Fruit fly (Drosophila melanogaster) whole organism, pupa: ENCODE data around the gene pyd.
A peak's percentile ranks its signal among the peaks of the same experiment; 100 is the strongest.

Source experiments
- CG10348 ChIP-seq: fragments of 200-800 bp; sonication (Bioruptor generic); IDR thresholded peaks from 2 replicates; pipeline ENCODE4 v1.3.6; 2022; ENCODE audit warnings: missing biosample characterization, missing genetic modification characterization
- CG12605 ChIP-seq: fragments of 200-800 bp; sonication (Bioruptor generic); IDR thresholded peaks from 2 replicates; pipeline ENCODE4 v1.3.6; 2022; ENCODE audit warnings: missing biosample characterization, missing genetic modification characterization
- CG13204 ChIP-seq: fragments of 200-800 bp; sonication (Bioruptor generic); optimal IDR thresholded peaks from 2 replicates; lab custom pipeline; 2018; ENCODE audit warnings: missing biosample characterization, mild to moderate bottlenecking, missing genetic modification characterization, moderate library complexity
- CG14655 ChIP-seq: fragments of 200-800 bp; sonication (Bioruptor generic); optimal IDR thresholded peaks from 3 replicates; lab custom pipeline; 2017; ENCODE audit warnings: mild to moderate bottlenecking, missing biosample characterization, missing genetic modification reagents, missing genetic modification characterization
- CG15710 ChIP-seq: fragments of 200-800 bp; sonication (Bioruptor generic); optimal IDR thresholded peaks from 2 replicates; lab custom pipeline; 2018; ENCODE audit warnings: missing biosample characterization, mild to moderate bottlenecking, missing genetic modification characterization, moderate library complexity
- CG17806 ChIP-seq: fragments of 200-800 bp; sonication (Bioruptor generic); optimal IDR thresholded peaks from 2 replicates; lab custom pipeline; 2018; ENCODE audit warnings: missing biosample characterization, mild to moderate bottlenecking, missing genetic modification characterization, moderate library complexity
- CG32121 ChIP-seq: fragments of 200-800 bp; sonication (Bioruptor generic); IDR thresholded peaks from 2 replicates; pipeline ENCODE4 v1.3.6; 2022; ENCODE audit warnings: missing biosample characterization, missing genetic modification characterization
- CG34367 ChIP-seq: fragments of 200-800 bp; sonication (Bioruptor generic); optimal IDR thresholded peaks from 2 replicates; lab custom pipeline; 2018; ENCODE audit warnings: missing biosample characterization, mild to moderate bottlenecking, missing genetic modification characterization
- CG4496 ChIP-seq: fragments of 200-800 bp; sonication (Bioruptor generic); IDR thresholded peaks from 3 replicates; pipeline ENCODE4 v1.3.6; 2022; ENCODE audit warnings: missing biosample characterization, missing genetic modification characterization
- CG8159 ChIP-seq: fragments of 200-800 bp; sonication (Bioruptor generic); optimal IDR thresholded peaks from 3 replicates; lab custom pipeline; 2018; ENCODE audit warnings: missing biosample characterization, mild to moderate bottlenecking, missing genetic modification characterization, moderate library complexity
- CG8301 ChIP-seq: fragments of 200-800 bp; sonication (Bioruptor generic); optimal IDR thresholded peaks from 2 replicates; lab custom pipeline; 2018; ENCODE audit warnings: missing biosample characterization, mild to moderate bottlenecking, missing genetic modification characterization
- CG9948 ChIP-seq: fragments of 200-800 bp; sonication (Bioruptor generic); optimal IDR thresholded peaks from 2 replicates; lab custom pipeline; 2018; ENCODE audit warnings: missing biosample characterization, mild to moderate bottlenecking, missing genetic modification characterization, moderate library complexity
- D1 ChIP-seq: fragments of 200-800 bp; sonication (Bioruptor generic); optimal IDR thresholded peaks from 2 replicates; lab custom pipeline; 2018; ENCODE audit warnings: missing biosample characterization, mild to moderate bottlenecking, missing genetic modification characterization, moderate library complexity
- EcR ChIP-seq: fragments of 200-800 bp; sonication (Bioruptor generic); optimal IDR thresholded peaks from 3 replicates; lab custom pipeline; 2019; ENCODE audit warnings: missing biosample characterization, missing genetic modification characterization, mild to moderate bottlenecking, moderate library complexity, missing genetic modification reagents
- Ets98B ChIP-seq: fragments of 200-800 bp; sonication (Bioruptor generic); IDR thresholded peaks from 2 replicates; pipeline ENCODE4 v1.3.6; 2022; ENCODE audit warnings: missing biosample characterization, missing genetic modification characterization
- Pif1A ChIP-seq: fragments of 200-800 bp; sonication (Bioruptor generic); optimal IDR thresholded peaks from 3 replicates; lab custom pipeline; 2016; ENCODE audit warnings: missing biosample characterization, missing genetic modification characterization
- Pif1B ChIP-seq: fragments of 200-800 bp; sonication (Bioruptor generic); optimal IDR thresholded peaks from 3 replicates; lab custom pipeline; 2016; ENCODE audit warnings: missing biosample characterization, missing genetic modification characterization
- Snoo ChIP-seq: fragments of 200-800 bp; sonication (Bioruptor generic); optimal IDR thresholded peaks from 3 replicates; lab custom pipeline; 2017; ENCODE audit warnings: missing biosample characterization, mild to moderate bottlenecking, missing genetic modification characterization, inconsistent platforms
- fd96Ca ChIP-seq: fragments of 200-800 bp; sonication (Bioruptor generic); IDR thresholded peaks from 3 replicates; pipeline ENCODE4 v1.3.6; 2022; ENCODE audit warnings: missing biosample characterization, missing genetic modification characterization
- gl ChIP-seq: fragments of 200-800 bp; sonication (Bioruptor generic); optimal IDR thresholded peaks from 2 replicates; lab custom pipeline; 2018; ENCODE audit warnings: missing biosample characterization, mild to moderate bottlenecking, missing genetic modification characterization
- rn ChIP-seq: fragments of 200-800 bp; sonication (Bioruptor generic); IDR thresholded peaks from 2 replicates; pipeline ENCODE4 v1.3.6; 2022; ENCODE audit warnings: missing biosample characterization, missing genetic modification characterization

Gene pyd

dm6 chr3R:8884788-8885351 lies 46.8 kb downstream of the pyd start:
- TF ChIP-seq EcR (GFP tag; lab: Kevin White, UChicago) (no peak), CG34367 (tag; lab: Kevin White, UChicago) (no peak), Ets98B (GFP tag; lab: Robert Waterston, UW) (no peak), gl (tag; lab: Kevin White, UChicago) (no peak), CG13204 (GFP tag; lab: Kevin White, UChicago) (no peak), rn (GFP tag; lab: Robert Waterston, UW) (no peak), D1 (no peak), CG17806 (tag; lab: Kevin White, UChicago) (no peak), Pif1B (no peak), CG10348 (GFP tag; lab: Robert Waterston, UW) (no peak), CG8301 (tag; lab: Kevin White, UChicago) (no peak), CG32121 (GFP tag; lab: Robert Waterston, UW) (no peak), CG4496 (GFP tag; lab: Robert Waterston, UW) (no peak), Pif1A (GFP tag; lab: Kevin White, UChicago) (no peak)

- TF ChIP-seq CG4496 (GFP tag; lab: Robert Waterston, UW) (no peak), CG17806 (tag; lab: Kevin White, UChicago) (no peak), Ets98B (GFP tag; lab: Robert Waterston, UW) (no peak), CG32121 (GFP tag; lab: Robert Waterston, UW) (no peak), CG8159 (no peak), rn (GFP tag; lab: Robert Waterston, UW) (no peak), Snoo (tag; lab: Kevin White, UChicago) (no peak), CG12605 (GFP tag; lab: Robert Waterston, UW) (no peak), CG15710 (tag; lab: Kevin White, UChicago) (no peak), Pif1B (no peak), CG13204 (GFP tag; lab: Kevin White, UChicago) (no peak), CG34367 (tag; lab: Kevin White, UChicago) (no peak)
These were observed 52.6 kb downstream of the pyd start for dm6 chr3R:8879012-8879599.

dm6 chr3R:8878238-8878637 lies 53.5 kb downstream of the pyd start:
- TF ChIP-seq CG8301 (tag; lab: Kevin White, UChicago): no peak
- no peak for TF ChIP-seq Ets98B (GFP tag; lab: Robert Waterston, UW)
- TF ChIP-seq Pif1A (GFP tag; lab: Kevin White, UChicago): no peak
- no peak for TF ChIP-seq CG8159
- TF ChIP-seq gl (tag; lab: Kevin White, UChicago): no peak
- no peak for TF ChIP-seq D1
- TF ChIP-seq CG17806 (tag; lab: Kevin White, UChicago): no peak
- no peak for TF ChIP-seq CG4496 (GFP tag; lab: Robert Waterston, UW)
- TF ChIP-seq rn (GFP tag; lab: Robert Waterston, UW): no peak
- TF ChIP-seq EcR (GFP tag; lab: Kevin White, UChicago): no peak
- no peak for TF ChIP-seq CG10348 (GFP tag; lab: Robert Waterston, UW)
- no peak for TF ChIP-seq CG9948 (tag; lab: Kevin White, UChicago)
- TF ChIP-seq fd96Ca (GFP tag; lab: Robert Waterston, UW): no peak
- no peak for TF ChIP-seq CG15710 (tag; lab: Kevin White, UChicago)
- no peak for TF ChIP-seq CG34367 (tag; lab: Kevin White, UChicago)

dm6 chr3R:8875754-8876153 lies 55.9 kb downstream of the pyd start:
- TF ChIP-seq CG32121 (GFP tag; lab: Robert Waterston, UW) (no peak), CG34367 (tag; lab: Kevin White, UChicago) (no peak), CG14655 (GFP tag; lab: Kevin White, UChicago) (peak; percentile 69), CG4496 (GFP tag; lab: Robert Waterston, UW) (no peak), rn (GFP tag; lab: Robert Waterston, UW) (no peak), CG9948 (tag; lab: Kevin White, UChicago) (peak; percentile 12), EcR (GFP tag; lab: Kevin White, UChicago) (no peak), CG15710 (tag; lab: Kevin White, UChicago) (no peak), Ets98B (GFP tag; lab: Robert Waterston, UW) (no peak), CG8159 (no peak), Pif1B (no peak), CG12605 (GFP tag; lab: Robert Waterston, UW) (no peak), D1 (no peak), CG13204 (GFP tag; lab: Kevin White, UChicago) (no peak), Pif1A (GFP tag; lab: Kevin White, UChicago) (peak; percentile 35), Snoo (tag; lab: Kevin White, UChicago) (no peak), gl (tag; lab: Kevin White, UChicago) (no peak), fd96Ca (GFP tag; lab: Robert Waterston, UW) (no peak), CG17806 (tag; lab: Kevin White, UChicago) (no peak), CG10348 (GFP tag; lab: Robert Waterston, UW) (no peak), CG8301 (tag; lab: Kevin White, UChicago) (peak; percentile 64)

DNA sequence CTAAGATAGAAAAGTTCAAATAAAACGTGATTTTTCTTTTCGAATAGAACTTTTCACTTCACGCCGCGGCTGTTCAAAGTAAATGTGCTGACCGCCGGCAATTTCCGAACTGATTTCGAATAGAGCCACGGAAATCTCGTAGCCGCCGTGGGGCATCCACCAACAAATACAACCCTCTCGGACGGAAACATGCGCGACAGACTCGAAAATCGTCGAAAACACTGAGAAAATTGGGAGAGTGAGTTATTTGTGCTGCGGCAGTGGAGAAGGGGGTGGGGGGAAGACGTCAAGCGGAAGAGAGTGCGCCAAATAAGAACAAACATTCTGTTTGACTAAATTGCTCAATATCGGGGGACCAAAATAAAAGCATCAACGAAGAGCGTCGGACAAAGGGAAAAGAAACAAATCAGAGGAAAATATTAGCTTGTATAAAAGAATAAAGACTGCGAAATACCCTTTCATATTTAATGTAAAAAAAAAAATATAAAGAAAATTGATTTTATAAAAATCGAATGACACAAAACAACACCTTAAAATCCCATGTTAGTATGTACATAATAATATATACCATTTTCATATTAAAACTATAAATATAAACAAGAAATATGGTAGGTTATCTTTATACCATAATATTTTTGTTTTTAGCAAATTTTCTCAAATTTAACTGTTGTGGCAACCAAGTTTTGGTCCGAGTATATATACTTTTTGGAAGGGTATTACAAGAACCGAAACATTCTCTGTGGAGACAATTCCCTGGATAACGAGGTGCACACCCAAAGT lies 64.2 kb downstream of the pyd start:
- peak; percentile 35 for TF ChIP-seq D1
- TF ChIP-seq Pif1B: no peak
- TF ChIP-seq CG9948 (tag; lab: Kevin White, UChicago): peak; percentile 32
- no peak for TF ChIP-seq CG17806 (tag; lab: Kevin White, UChicago)
- peak; percentile 15; the same call in 1 of the 2 replicates for TF ChIP-seq CG32121 (GFP tag; lab: Robert Waterston, UW)
- peak; percentile 58 for TF ChIP-seq CG14655 (GFP tag; lab: Kevin White, UChicago)
- TF ChIP-seq CG12605 (GFP tag; lab: Robert Waterston, UW): no peak
- TF ChIP-seq CG15710 (tag; lab: Kevin White, UChicago): peak; percentile 26
- no peak for TF ChIP-seq rn (GFP tag; lab: Robert Waterston, UW)
- no peak for TF ChIP-seq CG34367 (tag; lab: Kevin White, UChicago)
- peak; percentile 24 for TF ChIP-seq CG8301 (tag; lab: Kevin White, UChicago)
- peak; percentile 47 for TF ChIP-seq CG8159
- no peak for TF ChIP-seq CG10348 (GFP tag; lab: Robert Waterston, UW)
- TF ChIP-seq, all 21 proteins: peak for 7
